Worm (Caenorhabditis elegans): ENCODE results near the gene B0478.3.

The B0478.3 gene

ce11 chrIV:6919318-6919717 lies 45.1 kb downstream of the B0478.3 start, which contains the start of gene ruvb-2 (continued):
- TF ChIP-seq nhr-43 (tag; optimal IDR thresholded peaks at IDR 0.05; ENCODE audit: poor library complexity, severe bottlenecking) (peak; percentile 86), ceh-82 (tag; optimal IDR thresholded peaks at IDR 0.05) (peak; percentile 26), mdl-1 (tag; optimal IDR thresholded peaks at IDR 0.05) (peak; percentile 52), elt-1 (tag; optimal IDR thresholded peaks at IDR 0.05) (no peak), fkh-10 (GFP tag; optimal IDR thresholded peaks at IDR 0.05) (peak; percentile 70), lsy-12 (tag; optimal IDR thresholded peaks at IDR 0.05) (peak; percentile 78), ceh-16 (tag; optimal IDR thresholded peaks at IDR 0.05) (no peak), nhr-237 (tag; optimal IDR thresholded peaks at IDR 0.05) (no peak), fkh-2 (tag; optimal IDR thresholded peaks at IDR 0.05) (no peak), elt-2 (tag; optimal IDR thresholded peaks at IDR 0.05) (peak; percentile 62), daf-12 (tag; optimal IDR thresholded peaks at IDR 0.05) (no peak), nhr-11 (tag; optimal IDR thresholded peaks at IDR 0.05) (no peak), unc-39 (tag; optimal IDR thresholded peaks at IDR 0.05) (no peak), nhr-76 (tag; optimal IDR thresholded peaks at IDR 0.05) (no peak)

ce11 chrIV:6916831-6917230 lies 47.6 kb downstream of the B0478.3 start:
- TF ChIP-seq fkh-2 (tag; optimal IDR thresholded peaks at IDR 0.05) (no peak), pqm-1 (tag; optimal IDR thresholded peaks at IDR 0.05) (no peak), zag-1 (tag; optimal IDR thresholded peaks at IDR 0.05) (no peak), ztf-4 (tag; optimal IDR thresholded peaks at IDR 0.05) (no peak), R02D3.7 (tag; optimal IDR thresholded peaks at IDR 0.05) (no peak), eor-1 (tag; optimal IDR thresholded peaks at IDR 0.05) (no peak), egl-5 (tag; optimal IDR thresholded peaks at IDR 0.05) (no peak), sea-2 (GFP tag; optimal IDR thresholded peaks at IDR 0.05) (no peak), ztf-11 (tag; optimal IDR thresholded peaks at IDR 0.05) (no peak), nhr-76 (tag; optimal IDR thresholded peaks at IDR 0.05) (no peak), elt-3 (tag; optimal IDR thresholded peaks at IDR 0.05) (no peak), jun-1 (tag; optimal IDR thresholded peaks at IDR 0.05) (no peak), nfya-1 (tag; optimal IDR thresholded peaks at IDR 0.05; ENCODE audit: insufficient read depth) (no peak), ZK546.5 (tag; optimal IDR thresholded peaks at IDR 0.05) (no peak), nhr-67 (tag; optimal IDR thresholded peaks at IDR 0.05) (no peak)

Data from whole organism, L3 larva.